Worm (Caenorhabditis elegans) whole organism, L1 larva: ENCODE measurements around the gene chil-7.

ENCODE experiments used
- ceh-88 ChIP-seq: fragments of 200-800 bp; sonication (Bioruptor generic); IDR thresholded peaks from 2 replicates; pipeline ENCODE4 v1.3.6; 2022; ENCODE audit warnings: missing genetic modification characterization, missing compliant biosample characterization
- fkh-10 ChIP-seq: sonication (generic microtip); optimal IDR thresholded peaks from 2 replicates; lab custom pipeline; 2017; ENCODE audit warnings: missing biosample characterization, missing genetic modification reagents, missing genetic modification characterization
- lin-13 ChIP-seq: fragments of 150-350 bp; optimal IDR thresholded peaks from 2 replicates; lab custom pipeline; 2014; ENCODE audit warnings: missing biosample characterization, missing genetic modification reagents, missing genetic modification characterization
- nhr-12 ChIP-seq: sonication (generic microtip); optimal IDR thresholded peaks from 2 replicates; lab custom pipeline; 2017; ENCODE audit warnings: missing biosample characterization, missing genetic modification characterization
- ztf-11 ChIP-seq, 2 experiments: sonication (generic microtip); optimal IDR thresholded peaks; 2 replicates each; lab custom pipeline; 2016 to 2017; ENCODE audit warnings: missing genetic modification characterization in 2 of 2, missing biosample characterization in 1 of 2, missing compliant biosample characterization in 1 of 2

- TF ChIP-seq fkh-10 (GFP tag; lab: Kevin White, UChicago), result no peak
- TF ChIP-seq ztf-11 (tag; optimal IDR thresholded peaks at IDR 0.05; lab: Kevin White, UChicago), result no peak
- no peak for TF ChIP-seq ceh-88 (GFP tag; lab: Robert Waterston, UW)
- no peak for TF ChIP-seq nhr-12
- TF ChIP-seq lin-13 (GFP tag; lab: Kevin White, UChicago), result no peak
Measured at ce11 chrII:9920468-9920867, 49.5 kb upstream of the chil-7 start, which contains the start of gene pho-10.
